Worm (Caenorhabditis elegans) whole organism, early embryonic: Measurements from ENCODE around the gene C28H8.2.

ENCODE experiments used
- flt-1 ChIP-seq: fragments of 200-800 bp; sonication (Bioruptor generic); IDR thresholded peaks from 2 replicates; pipeline ENCODE4 v1.3.6; 2022; ENCODE audit warnings: missing genetic modification characterization, missing compliant biosample characterization
- tbx-37 ChIP-seq: fragments of 200-800 bp; sonication (Bioruptor generic); conservative IDR thresholded peaks from 2 replicates; pipeline ENCODE4 v1.3.6; 2022; ENCODE audit warnings: missing genetic modification reagents, missing genetic modification characterization, missing compliant biosample characterization

ce11 chrIII:5874263-5874662 is 45.9 kb upstream of the C28H8.2 start:
- TF ChIP-seq tbx-37 (no peak), flt-1 (GFP tag; lab: Robert Waterston, UW) (no peak)
